Fruit fly (Drosophila melanogaster): ENCODE measurements around the gene Noc3.

- TF ChIP-seq CG8478 (optimal IDR thresholded peaks at IDR 0.05) (no peak), psq (optimal IDR thresholded peaks at IDR 0.05) (no peak), Dll (optimal IDR thresholded peaks at IDR 0.05) (no peak)
Observed at dm6 chr3R:7223972-7224464, 22.8 kb downstream of the Noc3 start, which contains the start of gene thw.
